Worm (Caenorhabditis elegans) whole organism, young adult: ENCODE data around the gene zyg-9.

ENCODE experiments used
- F33H1.4 ChIP-seq: fragments of 200-800 bp; sonication (Bioruptor generic); IDR thresholded peaks from 2 replicates; pipeline ENCODE4 v1.3.6; 2022; ENCODE audit warnings: missing genetic modification reagents, missing genetic modification characterization, missing compliant biosample characterization
- F52B5.7 ChIP-seq: sonication (generic microtip); optimal IDR thresholded peaks from 2 replicates; lab custom pipeline; 2016; ENCODE audit warnings: mild to moderate bottlenecking, missing genetic modification characterization, missing compliant biosample characterization
- F57C9.4 ChIP-seq: sonication (generic microtip); optimal IDR thresholded peaks from 2 replicates; lab custom pipeline; 2017; ENCODE audit warnings: mild to moderate bottlenecking, missing genetic modification characterization, missing compliant biosample characterization
- T26A5.8 ChIP-seq: sonication (generic microtip); optimal IDR thresholded peaks from 2 replicates; lab custom pipeline; 2016; ENCODE audit warnings: missing genetic modification characterization, missing compliant biosample characterization
- Y79H2A.3 ChIP-seq: fragments of 200-800 bp; sonication (Bioruptor generic); conservative IDR thresholded peaks from 2 replicates; pipeline ENCODE4 v1.3.6; 2022; ENCODE audit warnings: missing genetic modification reagents, missing genetic modification characterization, missing compliant biosample characterization
- aptf-2 ChIP-seq: fragments of 200-800 bp; sonication (Bioruptor generic); conservative IDR thresholded peaks from 2 replicates; pipeline ENCODE4 v1.3.6; 2022; ENCODE audit warnings: missing genetic modification reagents, missing genetic modification characterization, missing compliant biosample characterization
- bed-1 ChIP-seq: fragments of 200-800 bp; sonication (Bioruptor generic); IDR thresholded peaks from 2 replicates; pipeline ENCODE4 v1.3.6; 2022; ENCODE audit warnings: missing genetic modification reagents, missing genetic modification characterization, missing compliant biosample characterization
- bed-2 ChIP-seq: fragments of 200-800 bp; sonication (Bioruptor generic); IDR thresholded peaks from 2 replicates; pipeline ENCODE4 v1.3.6; 2022; ENCODE audit warnings: missing genetic modification reagents, missing genetic modification characterization, missing compliant biosample characterization
- cebp-1 ChIP-seq, 2 experiments: fragments of 200-800 bp in 1 of 2; sonication (Bioruptor generic) in 1 of 2; sonication (generic microtip) in 1 of 2; IDR thresholded peaks in 1 of 2; optimal IDR thresholded peaks in 1 of 2; 2 replicates each; pipeline versions ENCODE4 v1.3.6 to Lab custom; 2017 to 2022; ENCODE audit warnings: missing compliant biosample characterization in 2 of 2, missing genetic modification characterization in 2 of 2, mild to moderate bottlenecking in 1 of 2, missing genetic modification reagents in 1 of 2, moderate library complexity in 1 of 2
- ceh-100 ChIP-seq: fragments of 200-800 bp; sonication (Bioruptor generic); IDR thresholded peaks from 2 replicates; pipeline ENCODE4 v1.3.6; 2022; ENCODE audit warnings: missing genetic modification reagents, missing genetic modification characterization, missing compliant biosample characterization
- ceh-27 ChIP-seq: fragments of 200-800 bp; sonication (Bioruptor generic); optimal IDR thresholded peaks from 2 replicates; lab custom pipeline; 2018; ENCODE audit warnings: mild to moderate bottlenecking, missing genetic modification characterization, moderate library complexity, missing compliant biosample characterization
- ceh-79 ChIP-seq: sonication (generic microtip); optimal IDR thresholded peaks from 2 replicates; lab custom pipeline; 2017; ENCODE audit warnings: mild to moderate bottlenecking, missing genetic modification characterization, missing compliant biosample characterization
- chd-7 ChIP-seq: sonication (generic microtip); optimal IDR thresholded peaks from 2 replicates; lab custom pipeline; 2016; ENCODE audit warnings: mild to moderate bottlenecking, missing genetic modification characterization, moderate library complexity, missing compliant biosample characterization
- die-1 ChIP-seq: sonication (generic microtip); optimal IDR thresholded peaks from 2 replicates; lab custom pipeline; 2016; ENCODE audit warnings: missing genotype, mild to moderate bottlenecking, missing genetic modification characterization, missing compliant biosample characterization
- dox-1 ChIP-seq: fragments of 200-800 bp; sonication (Bioruptor generic); IDR thresholded peaks from 2 replicates; pipeline ENCODE4 v1.3.6; 2022; ENCODE audit warnings: missing genetic modification reagents, missing genetic modification characterization, missing compliant biosample characterization
- ekl-4 ChIP-seq: fragments of 200-800 bp; sonication (Bioruptor generic); IDR thresholded peaks from 2 replicates; pipeline ENCODE4 v1.3.6; 2022; ENCODE audit warnings: missing genetic modification reagents, missing genetic modification characterization, missing compliant biosample characterization
- hlh-26 ChIP-seq: fragments of 200-800 bp; sonication (Bioruptor generic); conservative IDR thresholded peaks from 2 replicates; pipeline ENCODE4 v1.3.6; 2022; ENCODE audit warnings: missing genetic modification reagents, missing genetic modification characterization, missing compliant biosample characterization
- lin-40 ChIP-seq: sonication (generic microtip); optimal IDR thresholded peaks from 2 replicates; lab custom pipeline; 2016; ENCODE audit warnings: missing genetic modification characterization, mild to moderate bottlenecking, missing compliant biosample characterization, missing genotype, missing genetic modification reagents
- lir-1 ChIP-seq: fragments of 200-800 bp; sonication (Bioruptor generic); conservative IDR thresholded peaks from 2 replicates; pipeline ENCODE4 v1.3.6; 2022; ENCODE audit warnings: missing genetic modification reagents, missing genetic modification characterization, missing compliant biosample characterization
- lsl-1 ChIP-seq: fragments of 200-800 bp; sonication (Bioruptor generic); optimal IDR thresholded peaks from 2 replicates; lab custom pipeline; 2018; ENCODE audit warnings: mild to moderate bottlenecking, missing genetic modification characterization, moderate library complexity, missing compliant biosample characterization
- nhr-80 ChIP-seq: sonication (generic microtip); optimal IDR thresholded peaks from 2 replicates; lab custom pipeline; 2016; ENCODE audit warnings: missing genetic modification characterization, missing compliant biosample characterization
- nhr-90 ChIP-seq: sonication (generic microtip); optimal IDR thresholded peaks from 2 replicates; lab custom pipeline; 2016; ENCODE audit warnings: missing genotype, mild to moderate bottlenecking, missing genetic modification characterization, missing compliant biosample characterization
- pbrm-1 ChIP-seq: fragments of 200-800 bp; sonication (Bioruptor generic); IDR thresholded peaks from 2 replicates; pipeline ENCODE4 v1.3.6; 2022; ENCODE audit warnings: missing genetic modification reagents, missing genetic modification characterization, missing compliant biosample characterization
- snpc-1.3 ChIP-seq: sonication (generic microtip); optimal IDR thresholded peaks from 2 replicates; lab custom pipeline; 2017; ENCODE audit warnings: missing genetic modification characterization, mild to moderate bottlenecking, missing compliant biosample characterization, antibody characterized with exemption, moderate library complexity, missing genotype, missing genetic modification reagents; ENCODE audit not compliant: insufficient read depth
- snpc-3.4 ChIP-seq: sonication (generic microtip); optimal IDR thresholded peaks from 2 replicates; lab custom pipeline; 2017; ENCODE audit warnings: missing genetic modification characterization, mild to moderate bottlenecking, missing compliant biosample characterization, antibody characterized with exemption, moderate library complexity, missing genotype, missing genetic modification reagents
- ztf-18 ChIP-seq: sonication (generic microtip); optimal IDR thresholded peaks from 2 replicates; lab custom pipeline; 2016; ENCODE audit warnings: missing genotype, mild to moderate bottlenecking, missing genetic modification characterization, missing compliant biosample characterization
- ztf-22 ChIP-seq: fragments of 200-800 bp; sonication (Bioruptor generic); optimal IDR thresholded peaks from 2 replicates; lab custom pipeline; 2018; ENCODE audit warnings: mild to moderate bottlenecking, missing genetic modification characterization, moderate library complexity, missing compliant biosample characterization
- ztf-3 ChIP-seq: fragments of 200-800 bp; sonication (Bioruptor generic); optimal IDR thresholded peaks from 2 replicates; lab custom pipeline; 2018; ENCODE audit warnings: mild to moderate bottlenecking, missing genetic modification characterization, missing compliant biosample characterization

Gene zyg-9

ce11 chrII:8494228-8494717 lies 36.7 kb downstream of the zyg-9 start, which contains the start of gene M05D6.9:
M05D6.9 (plus strand) TSS chrII:8494278.
- TF ChIP-seq snpc-3.4: no peak

- TF ChIP-seq F33H1.4 (GFP tag; lab: Robert Waterston, UW) (no peak), die-1 (tag; lab: Kevin White, UChicago) (no peak), ceh-27 (GFP tag; lab: Kevin White, UChicago) (no peak), ztf-18 (tag; lab: Kevin White, UChicago) (no peak), dox-1 (GFP tag; lab: Robert Waterston, UW) (no peak), pbrm-1 (GFP tag; lab: Robert Waterston, UW) (no peak), hlh-26 (GFP tag; lab: Robert Waterston, UW) (no peak), chd-7 (tag; lab: Kevin White, UChicago) (no peak), ztf-22 (GFP tag; lab: Kevin White, UChicago) (no peak), F52B5.7 (tag; lab: Kevin White, UChicago) (no peak)
Measured at ce11 chrII:8496184-8496583, 38.6 kb downstream of the zyg-9 start.

ce11 chrII:8498173-8498572 lies 40.6 kb downstream of the zyg-9 start:
- TF ChIP-seq lin-40 (tag; lab: Kevin White, UChicago): no peak
- TF ChIP-seq T26A5.8 (tag; lab: Kevin White, UChicago): no peak
- no peak for TF ChIP-seq cebp-1 (GFP tag; IDR thresholded peaks at IDR 0.05; lab: Robert Waterston, UW)
- TF ChIP-seq cebp-1 (tag; optimal IDR thresholded peaks at IDR 0.05; lab: Kevin White, UChicago): no peak
- no peak for TF ChIP-seq aptf-2 (GFP tag; lab: Robert Waterston, UW)
- TF ChIP-seq ceh-79 (tag; lab: Kevin White, UChicago): no peak
- no peak for TF ChIP-seq lir-1 (GFP tag; lab: Robert Waterston, UW)
- TF ChIP-seq F57C9.4 (tag; lab: Kevin White, UChicago): no peak
- no peak for TF ChIP-seq bed-1
- no peak for TF ChIP-seq Y79H2A.3
- no peak for TF ChIP-seq ztf-3
- no peak for TF ChIP-seq lsl-1 (GFP tag; lab: Kevin White, UChicago)
- TF ChIP-seq, all 124 proteins: peak for 0

ce11 chrII:8499021-8499420 lies 41.4 kb downstream of the zyg-9 start:
- TF ChIP-seq bed-2 (0 out of 2 replicates have a peak, but pooled peaks have one; percentile 7), ceh-100 (GFP tag; lab: Robert Waterston, UW) (no peak), cebp-1 (GFP tag; IDR thresholded peaks at IDR 0.05; lab: Robert Waterston, UW) (no peak), cebp-1 (tag; optimal IDR thresholded peaks at IDR 0.05; lab: Kevin White, UChicago) (peak; percentile 11), ekl-4 (GFP tag; lab: Robert Waterston, UW) (no peak)

ce11 chrII:8504074-8504724 lies 46.6 kb downstream of the zyg-9 start:
- no peak for TF ChIP-seq snpc-1.3

ce11 chrII:8506759-8507158 lies 49.1 kb downstream of the zyg-9 start:
- TF ChIP-seq nhr-80 (tag; lab: Kevin White, UChicago) (peak; percentile 54), ztf-3 (no peak), T26A5.8 (tag; lab: Kevin White, UChicago) (no peak), nhr-90 (tag; lab: Kevin White, UChicago) (no peak)
